Fruit fly (Drosophila melanogaster): Measurements from ENCODE around the gene CG17110.

CG17110 gene

dm6 chr3R:23067209-23067826 is 24.2 kb upstream of the CG17110 start, which contains the start of gene CG17111 (continued):
- TF ChIP-seq lov (optimal IDR thresholded peaks at IDR 0.05) (no peak), lov (GFP tag; IDR thresholded peaks at IDR 0.05) (no peak), p53 (GFP tag; optimal IDR thresholded peaks at IDR 0.05) (no peak), CG6765 (GFP tag; optimal IDR thresholded peaks at IDR 0.05) (no peak), CG30403 (GFP tag; optimal IDR thresholded peaks at IDR 0.05) (peak; percentile 57), pb (GFP tag; optimal IDR thresholded peaks at IDR 0.05) (no peak), kah (GFP tag; optimal IDR thresholded peaks at IDR 0.05) (no peak), D19B (GFP tag; optimal IDR thresholded peaks at IDR 0.05) (no peak), sqz (GFP tag; optimal IDR thresholded peaks at IDR 0.05) (no peak), CG4707 (GFP tag; optimal IDR thresholded peaks at IDR 0.05) (no peak), CG8359 (GFP tag; optimal IDR thresholded peaks at IDR 0.05; ENCODE audit: borderline replicate concordance) (no peak), Dp (GFP tag; optimal IDR thresholded peaks at IDR 0.05) (no peak), CG4282 (GFP tag; optimal IDR thresholded peaks at IDR 0.05) (no peak), CG11456 (GFP tag; IDR thresholded peaks at IDR 0.05) (no peak), CG1647 (GFP tag; optimal IDR thresholded peaks at IDR 0.05) (no peak), Hmx (GFP tag; optimal IDR thresholded peaks at IDR 0.05) (no peak), ham (GFP tag; IDR thresholded peaks at IDR 0.05) (no peak), Dbx (GFP tag; IDR thresholded peaks at IDR 0.05) (no peak), ems (GFP tag; optimal IDR thresholded peaks at IDR 0.05) (no peak), pzg (GFP tag; optimal IDR thresholded peaks at IDR 0.05) (no peak), pita (GFP tag; optimal IDR thresholded peaks at IDR 0.05) (no peak), Rfx (GFP tag; IDR thresholded peaks at IDR 0.05) (no peak), CG12299 (tag; optimal IDR thresholded peaks at IDR 0.05) (no peak), CG9797 (GFP tag; optimal IDR thresholded peaks at IDR 0.05) (no peak), caup (GFP tag; optimal IDR thresholded peaks at IDR 0.05; ENCODE audit: severe bottlenecking) (peak; percentile 23), cato (GFP tag; optimal IDR thresholded peaks at IDR 0.05; ENCODE audit: borderline replicate concordance) (no peak), CG12942 (GFP tag; optimal IDR thresholded peaks at IDR 0.05) (no peak), CG11723 (GFP tag; optimal IDR thresholded peaks at IDR 0.05) (no peak), jing (GFP tag; optimal IDR thresholded peaks at IDR 0.05) (no peak), vfl (GFP tag; optimal IDR thresholded peaks at IDR 0.05) (no peak), lab (GFP tag; optimal IDR thresholded peaks at IDR 0.05) (peak; percentile 45), inv (GFP tag; IDR thresholded peaks at IDR 0.05; ENCODE audit: partially characterized antibody) (no peak), disco-r (GFP tag; optimal IDR thresholded peaks at IDR 0.05) (no peak), CG7786 (GFP tag; optimal IDR thresholded peaks at IDR 0.05) (no peak), CrebB (tag; optimal IDR thresholded peaks at IDR 0.05) (no peak), CG17186 (GFP tag; optimal IDR thresholded peaks at IDR 0.05) (no peak), CG9817 (tag; optimal IDR thresholded peaks at IDR 0.05) (no peak), Oli (tag; optimal IDR thresholded peaks at IDR 0.05) (peak; percentile 62), CG4404 (GFP tag; IDR thresholded peaks at IDR 0.05) (no peak), row (GFP tag; IDR thresholded peaks at IDR 0.05) (peak; percentile 48), Xbp1 (GFP tag; optimal IDR thresholded peaks at IDR 0.05) (peak; percentile 25), Deaf1 (tag; optimal IDR thresholded peaks at IDR 0.05) (peak; percentile 8), CG10431 (GFP tag; optimal IDR thresholded peaks at IDR 0.05) (no peak), Gsc (GFP tag; IDR thresholded peaks at IDR 0.05) (no peak), bsh (GFP tag; optimal IDR thresholded peaks at IDR 0.05) (no peak), CHES-1-like (GFP tag; optimal IDR thresholded peaks at IDR 0.05) (no peak), maf-S (GFP tag; optimal IDR thresholded peaks at IDR 0.05) (no peak), E2f1 (GFP tag; IDR thresholded peaks at IDR 0.05) (no peak), CG4820 (GFP tag; optimal IDR thresholded peaks at IDR 0.05) (peak; percentile 44), mld (GFP tag; IDR thresholded peaks at IDR 0.05; ENCODE audit: partially characterized antibody) (no peak), ro (GFP tag; IDR thresholded peaks at IDR 0.05) (no peak)

Data from whole organism, embryonic.